Fruit fly (Drosophila melanogaster) whole organism: ENCODE data around the gene sima.

Experiments used
- CG8478 ChIP-seq: fragments of >200 bp; optimal IDR thresholded peaks from 2 replicates; lab custom pipeline; 2018; ENCODE audit warnings: inconsistent platforms
- usp ChIP-seq: fragments of >200 bp; optimal IDR thresholded peaks from 2 replicates; lab custom pipeline; 2017; ENCODE audit warnings: missing biosample characterization, missing genetic modification characterization, mixed read lengths

- TF ChIP-seq usp (GFP tag; lab: Kevin White, UChicago) (no peak), CG8478 (peak; percentile 61)
These were observed 76.2 kb downstream of the sima start, which contains the start of gene Tpi for dm6 chr3R:30134063-30135047.
